Fruit fly (Drosophila melanogaster) whole organism, embryonic: ENCODE data around the gene CG31908.

ENCODE experiments used
- Bdp1 ChIP-seq: fragments of 200-800 bp; sonication (Bioruptor generic); optimal IDR thresholded peaks from 3 replicates; lab custom pipeline; 2016; ENCODE audit warnings: missing biosample characterization, missing genetic modification characterization
- CG10267 ChIP-seq: fragments of 200-800 bp; sonication (Bioruptor generic); optimal IDR thresholded peaks from 2 replicates; lab custom pipeline; 2018; ENCODE audit warnings: missing biosample characterization, mild to moderate bottlenecking, missing genetic modification characterization, moderate library complexity
- CG10321 ChIP-seq: fragments of 200-800 bp; sonication (Bioruptor generic); IDR thresholded peaks from 2 replicates; pipeline ENCODE4 v1.3.6; 2022; ENCODE audit warnings: missing biosample characterization, missing genetic modification characterization
- CG11085 ChIP-seq: fragments of 200-800 bp; sonication (Bioruptor generic); IDR thresholded peaks from 2 replicates; pipeline ENCODE4 v1.3.6; 2022; ENCODE audit warnings: missing biosample characterization, missing genetic modification characterization
- CG11504 ChIP-seq: fragments of 200-800 bp; sonication (Bioruptor generic); optimal IDR thresholded peaks from 3 replicates; lab custom pipeline; 2019; ENCODE audit warnings: missing biosample characterization, mild to moderate bottlenecking, missing genetic modification characterization, moderate library complexity
- CG12236 ChIP-seq: fragments of 200-800 bp; sonication (Bioruptor generic); optimal IDR thresholded peaks from 2 replicates; lab custom pipeline; 2016; ENCODE audit warnings: missing biosample characterization, missing genetic modification characterization
- CG12299 ChIP-seq: fragments of 200-800 bp; sonication (Bioruptor generic); optimal IDR thresholded peaks from 2 replicates; lab custom pipeline; 2018; ENCODE audit warnings: missing biosample characterization, mild to moderate bottlenecking, missing genetic modification characterization
- CG14441 ChIP-seq: fragments of 200-800 bp; sonication (Bioruptor generic); IDR thresholded peaks from 2 replicates; pipeline ENCODE4 v1.3.6; 2022; ENCODE audit warnings: missing biosample characterization, missing genetic modification characterization
- CG15073 ChIP-seq: fragments of 200-800 bp; sonication (Bioruptor generic); optimal IDR thresholded peaks from 2 replicates; lab custom pipeline; 2016; ENCODE audit warnings: missing biosample characterization, missing genetic modification characterization
- CG1602 ChIP-seq: fragments of 200-800 bp; sonication (Bioruptor generic); optimal IDR thresholded peaks from 3 replicates; lab custom pipeline; 2016; ENCODE audit warnings: missing biosample characterization, missing genetic modification characterization
- CG17328 ChIP-seq: fragments of 200-800 bp; sonication (Bioruptor generic); IDR thresholded peaks from 2 replicates; pipeline ENCODE4 v1.3.6; 2022; ENCODE audit warnings: missing biosample characterization, missing genetic modification characterization
- CG30403 ChIP-seq: fragments of 200-800 bp; sonication (Bioruptor generic); optimal IDR thresholded peaks from 3 replicates; lab custom pipeline; 2016; ENCODE audit warnings: missing biosample characterization, missing genetic modification characterization
- CG30431 ChIP-seq: fragments of 200-800 bp; sonication (Bioruptor generic); optimal IDR thresholded peaks from 2 replicates; lab custom pipeline; 2017; ENCODE audit warnings: missing biosample characterization, missing genetic modification characterization
- CG3065 ChIP-seq: fragments of 200-800 bp; sonication (Bioruptor generic); optimal IDR thresholded peaks from 2 replicates; lab custom pipeline; 2016; ENCODE audit warnings: missing biosample characterization, missing genetic modification characterization
- CG4360 ChIP-seq: fragments of 200-800 bp; sonication (Bioruptor generic); IDR thresholded peaks from 2 replicates; pipeline ENCODE4 v1.3.6; 2022; ENCODE audit warnings: missing biosample characterization, missing genetic modification characterization
- CG4617 ChIP-seq: fragments of 200-800 bp; sonication (Bioruptor generic); optimal IDR thresholded peaks from 3 replicates; lab custom pipeline; 2016; ENCODE audit warnings: missing biosample characterization, missing genetic modification characterization, borderline replicate concordance
- CG5953 ChIP-seq: fragments of 200-800 bp; sonication (Bioruptor generic); IDR thresholded peaks from 2 replicates; pipeline ENCODE4 v1.3.6; 2022; ENCODE audit warnings: missing biosample characterization, missing genetic modification characterization
- CG6683 ChIP-seq: fragments of 200-800 bp; sonication (Bioruptor generic); optimal IDR thresholded peaks from 2 replicates; lab custom pipeline; 2017; ENCODE audit warnings: missing biosample characterization, mild to moderate bottlenecking, missing genetic modification characterization, missing genetic modification reagents
- CG7271 ChIP-seq: fragments of 200-800 bp; sonication (Bioruptor generic); optimal IDR thresholded peaks from 2 replicates; lab custom pipeline; 2018; ENCODE audit warnings: missing biosample characterization, mild to moderate bottlenecking, missing genetic modification characterization, moderate library complexity
- CG7786 ChIP-seq: fragments of 200-800 bp; sonication (Bioruptor generic); optimal IDR thresholded peaks from 2 replicates; lab custom pipeline; 2016; ENCODE audit warnings: missing biosample characterization, missing genetic modification characterization
- CG9932 ChIP-seq: fragments of 200-800 bp; sonication (Bioruptor generic); IDR thresholded peaks from 2 replicates; pipeline ENCODE4 v1.3.6; 2022; ENCODE audit warnings: missing biosample characterization, missing genetic modification characterization
- Deaf1 ChIP-seq: fragments of 200-800 bp; optimal IDR thresholded peaks from 3 replicates; lab custom pipeline; 2019; ENCODE audit warnings: missing biosample characterization, mild to moderate bottlenecking, missing genetic modification characterization, moderate library complexity
- ERR ChIP-seq: fragments of 200-800 bp; sonication (Bioruptor generic); optimal IDR thresholded peaks from 2 replicates; lab custom pipeline; 2016; ENCODE audit warnings: missing biosample characterization, missing genetic modification characterization
- Fer1 ChIP-seq: fragments of 200-800 bp; sonication (Bioruptor generic); optimal IDR thresholded peaks from 2 replicates; lab custom pipeline; 2017; ENCODE audit warnings: missing biosample characterization, mild to moderate bottlenecking, missing genetic modification characterization
- Hmr ChIP-seq: fragments of 200-800 bp; sonication (Bioruptor generic); optimal IDR thresholded peaks from 3 replicates; lab custom pipeline; 2017; ENCODE audit warnings: mild to moderate bottlenecking, missing biosample characterization, missing genetic modification reagents, missing genetic modification characterization
- Max ChIP-seq: fragments of 200-800 bp; sonication (Bioruptor generic); optimal IDR thresholded peaks from 2 replicates; lab custom pipeline; 2016; ENCODE audit warnings: missing biosample characterization, mild to moderate bottlenecking, missing genetic modification characterization
- Med ChIP-seq: fragments of 200-800 bp; sonication (Bioruptor generic); peaks from one replicate; lab custom pipeline; 2016; ENCODE audit warnings: missing biosample characterization, missing genetic modification characterization, mild to moderate bottlenecking, inconsistent platforms, moderate library complexity
- Mrtf ChIP-seq: fragments of 200-800 bp; sonication (Bioruptor generic); IDR thresholded peaks from 3 replicates; pipeline ENCODE4 v1.3.6; 2022; ENCODE audit warnings: missing biosample characterization, missing genetic modification characterization
- Myb ChIP-seq: fragments of 200-800 bp; sonication (Bioruptor generic); optimal IDR thresholded peaks from 2 replicates; lab custom pipeline; 2016; ENCODE audit warnings: missing biosample characterization, missing genetic modification characterization
- PHDP ChIP-seq: fragments of 200-800 bp; sonication (Bioruptor generic); optimal IDR thresholded peaks from 3 replicates; lab custom pipeline; 2018; ENCODE audit warnings: missing biosample characterization, mild to moderate bottlenecking, missing genetic modification characterization, moderate library complexity
- Rfx ChIP-seq: fragments of 200-800 bp; sonication (Bioruptor generic); IDR thresholded peaks from 2 replicates; pipeline ENCODE4 v1.3.6; 2022; ENCODE audit warnings: missing biosample characterization, missing genetic modification characterization
- Scr ChIP-seq: fragments of 200-800 bp; sonication (Bioruptor generic); IDR thresholded peaks from 2 replicates; pipeline ENCODE4 v1.3.6; 2022; ENCODE audit warnings: missing biosample characterization, missing genetic modification characterization; ENCODE audit not compliant: partially characterized antibody
- Sox102F ChIP-seq: fragments of 200-800 bp; sonication (Bioruptor generic); optimal IDR thresholded peaks from 2 replicates; lab custom pipeline; 2018; ENCODE audit warnings: missing biosample characterization, mild to moderate bottlenecking, missing genetic modification characterization, moderate library complexity
- Ssrp ChIP-seq: fragments of 200-800 bp; sonication (Bioruptor generic); optimal IDR thresholded peaks from 2 replicates; lab custom pipeline; 2018; ENCODE audit warnings: missing biosample characterization, mild to moderate bottlenecking, missing genetic modification characterization, moderate library complexity
- Vsx1 ChIP-seq: fragments of 200-800 bp; sonication (Bioruptor generic); optimal IDR thresholded peaks from 2 replicates; lab custom pipeline; 2017; ENCODE audit warnings: missing biosample characterization, mild to moderate bottlenecking, missing genetic modification characterization, missing genetic modification reagents
- ab ChIP-seq: fragments of 200-800 bp; sonication (Bioruptor generic); optimal IDR thresholded peaks from 2 replicates; lab custom pipeline; 2016; ENCODE audit warnings: missing biosample characterization, missing genetic modification characterization
- al ChIP-seq: fragments of 200-800 bp; sonication (Bioruptor generic); IDR thresholded peaks from 2 replicates; pipeline ENCODE4 v1.3.6; 2022; ENCODE audit warnings: missing biosample characterization, missing genetic modification characterization
- br ChIP-seq: fragments of >200 bp; optimal IDR thresholded peaks from 2 replicates; lab custom pipeline; 2017
- cad ChIP-seq: fragments of >200 bp; optimal IDR thresholded peaks from 2 replicates; lab custom pipeline; 2017; ENCODE audit warnings: missing biosample characterization, missing genetic modification characterization
- gcm2 ChIP-seq: fragments of 200-800 bp; sonication (Bioruptor generic); optimal IDR thresholded peaks from 2 replicates; lab custom pipeline; 2016; ENCODE audit warnings: missing biosample characterization, missing genetic modification characterization
- hbn ChIP-seq: fragments of 200-800 bp; sonication (Bioruptor generic); IDR thresholded peaks from 2 replicates; pipeline ENCODE4 v1.3.6; 2022; ENCODE audit warnings: missing biosample characterization, missing genetic modification characterization; ENCODE audit not compliant: partially characterized antibody
- ind ChIP-seq: fragments of 200-800 bp; sonication (Bioruptor generic); optimal IDR thresholded peaks from 3 replicates; lab custom pipeline; 2016; ENCODE audit warnings: missing biosample characterization, missing genetic modification characterization
- jing ChIP-seq: fragments of 200-800 bp; sonication (Bioruptor generic); optimal IDR thresholded peaks from 2 replicates; lab custom pipeline; 2018; ENCODE audit warnings: missing biosample characterization, mild to moderate bottlenecking, missing genetic modification characterization
- jumu ChIP-seq: fragments of 200-800 bp; sonication (Bioruptor generic); optimal IDR thresholded peaks from 3 replicates; lab custom pipeline; 2016; ENCODE audit warnings: missing biosample characterization, missing genetic modification characterization
- klu ChIP-seq: fragments of 200-800 bp; sonication (Bioruptor generic); IDR thresholded peaks from 2 replicates; pipeline ENCODE4 v1.3.6; 2022; ENCODE audit warnings: missing biosample characterization, missing genetic modification characterization
- pan ChIP-seq, 4 experiments: fragments of >200 bp in 3 of 4; fragments of 200-800 bp in 1 of 4; sonication (Bioruptor generic) in 1 of 4; optimal IDR thresholded peaks in 3 of 4; IDR thresholded peaks in 1 of 4; 2 replicates each; pipeline versions ENCODE4 v1.3.6 to Lab custom; 2017 to 2022; ENCODE audit warnings: missing biosample characterization in 2 of 4, missing genetic modification characterization in 2 of 4, mixed read lengths in 1 of 4
- pita ChIP-seq: fragments of 200-800 bp; sonication (Bioruptor generic); optimal IDR thresholded peaks from 2 replicates; lab custom pipeline; 2017; ENCODE audit warnings: missing biosample characterization, mild to moderate bottlenecking, missing genetic modification characterization
- sens-2 ChIP-seq: fragments of 200-800 bp; sonication (Bioruptor generic); IDR thresholded peaks from 2 replicates; pipeline ENCODE4 v1.3.6; 2022; ENCODE audit warnings: missing biosample characterization, missing genetic modification characterization
- wek ChIP-seq: fragments of 200-800 bp; sonication (Bioruptor generic); optimal IDR thresholded peaks from 3 replicates; lab custom pipeline; 2018; ENCODE audit warnings: missing biosample characterization, mild to moderate bottlenecking, missing genetic modification characterization, moderate library complexity
- z ChIP-seq: fragments of 200-800 bp; sonication (Bioruptor generic); IDR thresholded peaks from 3 replicates; pipeline ENCODE4 v1.3.6; 2022; ENCODE audit warnings: missing biosample characterization, missing genetic modification characterization

Gene CG31908

DNA sequence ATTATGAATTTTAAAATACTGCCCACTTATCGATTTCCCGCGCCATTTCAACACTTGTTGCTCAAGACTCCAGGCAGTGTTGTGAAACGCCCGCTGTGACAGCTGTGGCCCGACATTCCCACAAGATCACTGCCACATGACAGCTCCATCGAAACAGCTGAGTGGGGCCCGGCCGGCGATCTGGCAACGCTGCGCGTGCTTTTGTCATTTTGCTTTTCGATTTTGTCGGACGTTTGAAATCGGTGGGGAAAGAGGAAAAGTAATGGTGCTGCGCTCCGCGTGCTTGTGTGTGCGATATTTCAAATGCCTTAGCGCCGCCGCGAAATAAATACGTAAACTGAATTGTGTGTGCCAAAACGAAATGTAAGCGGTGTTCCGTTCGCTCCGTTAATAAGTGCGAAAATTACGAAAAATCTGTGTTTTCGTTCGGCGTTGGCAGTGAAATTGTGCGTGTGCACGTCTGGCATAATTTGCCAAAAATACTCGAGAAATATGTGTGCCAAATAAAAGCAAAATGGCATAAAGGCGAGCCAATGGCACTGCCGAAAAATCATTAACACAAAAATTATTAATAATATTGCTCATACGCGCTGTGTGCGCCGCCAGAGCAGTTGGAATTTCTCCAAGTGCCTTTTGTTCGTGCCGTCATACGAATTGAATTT, 15.1 kb upstream of the CG31908 start (continued):
- TF ChIP-seq jing (GFP tag; lab: Kevin White, UChicago) (no peak), Hmr (GFP tag; lab: Kevin White, UChicago) (peak; percentile 79), CG17328 (GFP tag; lab: Robert Waterston, UW) (peak; percentile 64), pita (no peak), CG11504 (tag; lab: Kevin White, UChicago) (peak; percentile 36), CG15073 (GFP tag; lab: Kevin White, UChicago) (no peak), CG10267 (tag; lab: Kevin White, UChicago) (peak; percentile 97), Med (peak; percentile 95), pan (optimal IDR thresholded peaks at IDR 0.05; lab: Kevin White, UChicago) (no peak), pan (GFP tag; optimal IDR thresholded peaks at IDR 0.05 in 1 of 2, IDR thresholded peaks at IDR 0.05 in 1 of 2) (peak in 1 of 2 experiments; percentile 23), Vsx1 (no peak), PHDP (peak; percentile 38), CG4360 (GFP tag; lab: Robert Waterston, UW) (no peak), z (GFP tag; lab: Robert Waterston, UW) (no peak), Fer1 (GFP tag; lab: Kevin White, UChicago) (peak; percentile 67), Sox102F (GFP tag; lab: Kevin White, UChicago) (peak; percentile 49), CG14441 (peak; percentile 68), CG9932 (GFP tag; lab: Robert Waterston, UW) (peak; percentile 68), CG7786 (peak; percentile 2), Scr (GFP tag; lab: Robert Waterston, UW) (peak; percentile 71), Rfx (GFP tag; lab: Robert Waterston, UW) (peak; percentile 82), gcm2 (GFP tag; lab: Kevin White, UChicago) (peak; percentile 22), CG12236 (GFP tag; lab: Kevin White, UChicago) (no peak), CG11085 (GFP tag; lab: Robert Waterston, UW) (peak; percentile 59), CG5953 (GFP tag; lab: Robert Waterston, UW) (peak; percentile 41), Bdp1 (GFP tag; lab: Kevin White, UChicago) (peak; percentile 9), jumu (no peak), CG3065 (no peak), CG30403 (GFP tag; lab: Kevin White, UChicago) (peak; percentile 44), klu (GFP tag; lab: Robert Waterston, UW) (no peak; the same call in 1 of the 2 replicates), CG7271 (tag; lab: Kevin White, UChicago) (no peak), br (lab: Kevin White, UChicago) (no peak), Mrtf (GFP tag; lab: Robert Waterston, UW) (peak; percentile 65; the same call in 2 of the 3 replicates), ind (GFP tag; lab: Kevin White, UChicago) (peak; percentile 4), CG1602 (GFP tag; lab: Kevin White, UChicago) (no peak), ERR (peak; percentile 28), hbn (GFP tag; lab: Robert Waterston, UW) (peak; percentile 59), al (GFP tag; lab: Robert Waterston, UW) (peak; percentile 36), CG30431 (GFP tag; lab: Kevin White, UChicago) (no peak), Ssrp (tag; lab: Kevin White, UChicago) (peak; percentile 38), CG12299 (tag; lab: Kevin White, UChicago) (peak; percentile 35), CG4617 (GFP tag; lab: Kevin White, UChicago) (peak; percentile 51), Myb (GFP tag; lab: Kevin White, UChicago) (peak; percentile 76), cad (GFP tag; lab: Kevin White, UChicago) (no peak), Max (GFP tag; lab: Kevin White, UChicago) (peak; percentile 36), wek (GFP tag; lab: Kevin White, UChicago) (no peak), Deaf1 (tag; lab: Kevin White, UChicago) (peak; percentile 53), CG10321 (GFP tag; lab: Robert Waterston, UW) (0 out of 2 replicates have a peak, but pooled peaks have one; percentile 6), CG6683 (no peak), sens-2 (GFP tag; lab: Robert Waterston, UW) (no peak), ab (GFP tag; lab: Kevin White, UChicago) (no peak)
